Fruit fly (Drosophila melanogaster): ENCODE measurements around the gene eIF5B.

dm6 chr3L:3398496-3398895 lies 62.3 kb downstream of the eIF5B start:
- TF ChIP-seq pan (optimal IDR thresholded peaks at IDR 0.05): no peak
- TF ChIP-seq usp (GFP tag; optimal IDR thresholded peaks at IDR 0.05): no peak
- no peak for TF ChIP-seq psq (optimal IDR thresholded peaks at IDR 0.05)
- TF ChIP-seq EcR (GFP tag; optimal IDR thresholded peaks at IDR 0.05): no peak
- TF ChIP-seq Dll (optimal IDR thresholded peaks at IDR 0.05): no peak
